Worm (Caenorhabditis elegans): ENCODE measurements around the gene fut-6.

Gene fut-6

ce11 chrII:4693129-4693528, 37.4 kb upstream of the fut-6 start, which contains the start of gene F10G7.5:
Gene F10G7.5 (plus strand): TSS chrII:4693414.
- TF ChIP-seq egl-13 (tag; optimal IDR thresholded peaks at IDR 0.05), result no peak
- TF ChIP-seq lin-14 (GFP tag; optimal IDR thresholded peaks at IDR 0.05), result peak; percentile 67
- no peak for TF ChIP-seq fkh-4 (tag; optimal IDR thresholded peaks at IDR 0.05; ENCODE audit: borderline replicate concordance)
- TF ChIP-seq lsy-2 (tag; optimal IDR thresholded peaks at IDR 0.05), result peak; percentile 31 to 52
- peak in 1 of 2 experiments; percentile 32 for TF ChIP-seq lin-35 (GFP tag; optimal IDR thresholded peaks at IDR 0.05)
- peak in 2 of 3 experiments; percentile 11 to 34 for TF ChIP-seq dpl-1 (GFP tag; optimal IDR thresholded peaks at IDR 0.05)
- TF ChIP-seq unc-86 (tag; optimal IDR thresholded peaks at IDR 0.05), result no peak
- TF ChIP-seq tbx-2 (tag; optimal IDR thresholded peaks at IDR 0.05), result no peak
- TF ChIP-seq blmp-1 (tag; optimal IDR thresholded peaks at IDR 0.05), result peak; percentile 55
- TF ChIP-seq efl-1 (optimal IDR thresholded peaks at IDR 0.05), result peak; percentile 33 to 68
- TF ChIP-seq efl-1 (GFP tag; optimal IDR thresholded peaks at IDR 0.05 in 1 of 2), result peak; percentile 17 to 92
- TF ChIP-seq ets-5 (GFP tag; IDR thresholded peaks at IDR 0.05), result no peak
- TF ChIP-seq elt-2 (tag; optimal IDR thresholded peaks at IDR 0.05), result peak; percentile 64
- no peak for TF ChIP-seq sptf-1 (tag; optimal IDR thresholded peaks at IDR 0.05)
- peak; percentile 9 for TF ChIP-seq nhr-71 (tag; optimal IDR thresholded peaks at IDR 0.05)
- TF ChIP-seq skn-1 (tag; optimal IDR thresholded peaks at IDR 0.05), result no peak
- TF ChIP-seq zag-1 (tag; optimal IDR thresholded peaks at IDR 0.05), result no peak
- TF ChIP-seq ceh-82 (tag; optimal IDR thresholded peaks at IDR 0.05), result no peak
- peak; percentile 42 for TF ChIP-seq nhr-85 (tag)
- TF ChIP-seq snu-23 (GFP tag; optimal IDR thresholded peaks at IDR 0.05), result peak; percentile 23
- no peak for TF ChIP-seq ama-1 (optimal IDR thresholded peaks at IDR 0.05)
- TF ChIP-seq irx-1 (tag; optimal IDR thresholded peaks at IDR 0.05), result no peak
- no peak for TF ChIP-seq hpl-2 (GFP tag; optimal IDR thresholded peaks at IDR 0.05)
- no peak for TF ChIP-seq vab-15 (tag; optimal IDR thresholded peaks at IDR 0.05)
- TF ChIP-seq C16A3.4 (tag; optimal IDR thresholded peaks at IDR 0.05), result no peak

ce11 chrII:4689477-4689876, 33.7 kb upstream of the fut-6 start, which contains the start of gene F10G7.12:
Gene F10G7.12 (plus strand): TSS chrII:4689777.
- TF ChIP-seq jun-1 (tag; optimal IDR thresholded peaks at IDR 0.05), result no peak
- TF ChIP-seq C16A3.4 (tag; optimal IDR thresholded peaks at IDR 0.05), result no peak
- TF ChIP-seq alr-1 (tag; optimal IDR thresholded peaks at IDR 0.05; ENCODE audit: borderline replicate concordance), result no peak
- no peak for TF ChIP-seq nhr-237 (tag; optimal IDR thresholded peaks at IDR 0.05)
- TF ChIP-seq unc-130 (tag; optimal IDR thresholded peaks at IDR 0.05), result no peak
- no peak for TF ChIP-seq egl-13 (tag; optimal IDR thresholded peaks at IDR 0.05)
- no peak for TF ChIP-seq nhr-12 (tag; optimal IDR thresholded peaks at IDR 0.05)
- no peak for TF ChIP-seq snpc-4 (tag; optimal IDR thresholded peaks at IDR 0.05)
- no peak for TF ChIP-seq mef-2 (tag; optimal IDR thresholded peaks at IDR 0.05)
- no peak for TF ChIP-seq xbp-1 (tag; optimal IDR thresholded peaks at IDR 0.05)
- TF ChIP-seq ceh-90 (tag; optimal IDR thresholded peaks at IDR 0.05), result no peak
- no peak for TF ChIP-seq mab-9 (GFP tag; IDR thresholded peaks at IDR 0.05)
- no peak for TF ChIP-seq fos-1 (tag; optimal IDR thresholded peaks at IDR 0.05)
- no peak for TF ChIP-seq efl-3 (GFP tag; optimal IDR thresholded peaks at IDR 0.05)
- no peak for TF ChIP-seq dpl-1 (GFP tag; optimal IDR thresholded peaks at IDR 0.05)
- no peak for TF ChIP-seq unc-86 (tag; optimal IDR thresholded peaks at IDR 0.05)
- TF ChIP-seq rnt-1 (tag; optimal IDR thresholded peaks at IDR 0.05), result no peak
- no peak for TF ChIP-seq fkh-10 (GFP tag; optimal IDR thresholded peaks at IDR 0.05)
- no peak for TF ChIP-seq nhr-76 (tag; optimal IDR thresholded peaks at IDR 0.05)
- TF ChIP-seq sup-37 (GFP tag; optimal IDR thresholded peaks at IDR 0.05), result no peak

DNA sequence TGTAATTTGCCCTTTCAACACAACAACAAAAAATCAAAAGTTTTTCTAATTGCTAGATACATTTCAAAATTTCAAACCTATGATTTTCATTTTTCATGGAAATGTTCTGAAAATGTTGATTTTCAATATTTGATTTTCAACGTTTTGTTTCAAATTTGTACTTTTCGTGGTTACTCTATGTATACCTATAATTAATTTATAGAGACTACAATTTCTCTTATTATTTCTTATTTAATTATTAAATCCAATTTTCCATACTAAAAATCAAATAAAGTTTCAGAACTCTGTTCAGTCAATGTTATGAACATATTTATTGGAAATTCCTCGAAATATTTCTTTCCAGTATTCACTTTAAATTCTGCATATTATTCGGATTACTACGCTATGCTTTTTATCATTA, 31.2 kb upstream of the fut-6 start, which contains the start of gene sre-39:
sre-39 (plus strand) TSS at position 301 of the 400 bp plus-strand sequence.
- TF ChIP-seq ztf-4 (tag; optimal IDR thresholded peaks at IDR 0.05), result no peak
- no peak for TF ChIP-seq nhr-71 (tag; optimal IDR thresholded peaks at IDR 0.05)
- TF ChIP-seq sox-4 (tag; optimal IDR thresholded peaks at IDR 0.05), result no peak
- TF ChIP-seq Y116A8C.19 (tag; optimal IDR thresholded peaks at IDR 0.05; ENCODE audit: borderline replicate concordance), result no peak
- TF ChIP-seq fos-1 (tag; optimal IDR thresholded peaks at IDR 0.05), result no peak
- no peak for TF ChIP-seq elt-3 (tag; optimal IDR thresholded peaks at IDR 0.05)
- TF ChIP-seq aha-1 (tag; optimal IDR thresholded peaks at IDR 0.05), result no peak
- no peak for TF ChIP-seq unc-62 (GFP tag; optimal IDR thresholded peaks at IDR 0.05)
- TF ChIP-seq xbp-1 (tag; optimal IDR thresholded peaks at IDR 0.05), result no peak
- no peak for TF ChIP-seq jun-1 (tag; optimal IDR thresholded peaks at IDR 0.05)
- no peak for TF ChIP-seq nhr-77 (tag; optimal IDR thresholded peaks at IDR 0.05)
- no peak for TF ChIP-seq mep-1 (tag; optimal IDR thresholded peaks at IDR 0.05)
- no peak for TF ChIP-seq elt-2 (tag; optimal IDR thresholded peaks at IDR 0.05)
- no peak for TF ChIP-seq pag-3 (tag; optimal IDR thresholded peaks at IDR 0.05; ENCODE audit: borderline replicate concordance, insufficient read depth)
- no peak for TF ChIP-seq grh-1 (GFP tag; IDR thresholded peaks at IDR 0.05)
- TF ChIP-seq ets-5 (GFP tag; IDR thresholded peaks at IDR 0.05), result no peak
